Fruit fly (Drosophila melanogaster) whole organism: ENCODE measurements around the gene LysE.

Experiments used
- CG8478 ChIP-seq: fragments of >200 bp; optimal IDR thresholded peaks from 2 replicates; lab custom pipeline; 2018; ENCODE audit warnings: inconsistent platforms
- Dll ChIP-seq: fragments of >200 bp; optimal IDR thresholded peaks from 2 replicates; lab custom pipeline; 2017
- EcR ChIP-seq, 2 experiments: fragments of >200 bp; optimal IDR thresholded peaks; 2 replicates each; lab custom pipeline; 2017; ENCODE audit warnings: missing biosample characterization in 2 of 2, missing genetic modification characterization in 2 of 2, missing genetic modification reagents in 2 of 2
- psq ChIP-seq: fragments of >200 bp; optimal IDR thresholded peaks from 2 replicates; lab custom pipeline; 2017
- usp ChIP-seq: fragments of >200 bp; optimal IDR thresholded peaks from 2 replicates; lab custom pipeline; 2017; ENCODE audit warnings: missing biosample characterization, missing genetic modification characterization, mixed read lengths

DNA sequence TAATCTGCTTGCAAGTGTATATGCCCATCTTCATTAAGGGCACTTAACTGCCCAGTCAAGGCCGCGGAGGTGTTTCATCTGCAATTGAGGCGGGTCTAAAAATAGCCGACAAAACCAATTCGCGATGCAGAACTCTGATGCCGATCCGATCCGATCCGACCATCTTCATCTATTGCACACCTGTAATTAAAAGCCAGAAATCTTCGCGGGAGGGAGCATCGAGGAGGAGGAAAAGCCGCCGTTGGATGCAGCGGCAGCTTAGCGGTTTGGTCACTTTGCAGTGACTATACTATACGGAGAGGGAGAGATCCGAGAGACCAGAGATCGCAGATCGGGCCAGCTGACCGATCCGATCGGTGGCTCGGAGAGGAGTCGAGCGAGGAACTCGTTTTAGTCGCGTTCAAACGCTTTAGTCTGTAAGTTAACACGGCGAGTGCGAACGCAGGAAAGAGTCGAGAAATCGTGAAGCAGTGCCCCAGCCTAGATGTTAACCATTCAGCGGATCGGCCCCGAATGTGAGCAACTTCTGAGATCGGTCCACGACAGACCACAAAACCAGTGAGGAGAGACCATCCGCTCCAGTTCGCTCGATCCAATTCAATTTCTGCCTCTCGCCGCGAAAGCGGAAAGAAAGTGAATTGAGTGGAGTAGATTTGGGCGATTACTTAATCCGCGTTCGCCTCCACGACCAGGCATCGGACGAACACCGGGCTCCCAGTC lies 43.6 kb downstream of the LysE start, which contains the start of gene tfc:
- TF ChIP-seq CG8478 (lab: Kevin White, UChicago) (no peak), usp (GFP tag; lab: Kevin White, UChicago) (no peak), Dll (lab: Kevin White, UChicago) (no peak), psq (lab: Kevin White, UChicago) (no peak), EcR (GFP tag; optimal IDR thresholded peaks at IDR 0.05; lab: Kevin White, UChicago) (no peak)
